Worm (Caenorhabditis elegans): Measurements from ENCODE around the gene W02C12.2.

DNA sequence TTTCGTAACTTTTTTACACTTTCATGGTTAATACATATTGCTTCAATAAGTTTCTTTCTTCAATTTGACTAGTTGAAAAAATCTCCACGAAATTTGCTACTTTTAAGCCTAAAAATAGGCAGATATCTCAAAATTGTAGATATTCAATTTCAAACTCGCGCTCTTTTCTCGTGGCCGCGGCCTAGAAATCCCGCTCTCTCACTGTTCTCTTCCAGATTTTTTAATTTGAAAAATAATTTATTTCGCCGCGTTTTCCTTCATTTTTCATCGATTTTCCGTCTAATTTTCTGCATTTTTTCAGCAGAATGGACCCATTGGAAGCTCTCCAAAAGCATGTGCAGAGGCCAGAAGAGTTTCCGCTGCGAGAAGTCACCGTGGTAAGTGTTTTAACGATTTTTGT lies 34.5 kb upstream of the W02C12.2 start, which contains the start of gene cdc-73:
- no peak for TF ChIP-seq mab-5 (tag; optimal IDR thresholded peaks at IDR 0.05)
- TF ChIP-seq cnd-1 (tag; optimal IDR thresholded peaks at IDR 0.05), result no peak
- TF ChIP-seq mep-1 (tag; optimal IDR thresholded peaks at IDR 0.05), result no peak
- no peak for TF ChIP-seq pha-4 (tag; optimal IDR thresholded peaks at IDR 0.05)
